Fruit fly (Drosophila melanogaster): ENCODE data around the gene Eig71Eg.

DNA sequence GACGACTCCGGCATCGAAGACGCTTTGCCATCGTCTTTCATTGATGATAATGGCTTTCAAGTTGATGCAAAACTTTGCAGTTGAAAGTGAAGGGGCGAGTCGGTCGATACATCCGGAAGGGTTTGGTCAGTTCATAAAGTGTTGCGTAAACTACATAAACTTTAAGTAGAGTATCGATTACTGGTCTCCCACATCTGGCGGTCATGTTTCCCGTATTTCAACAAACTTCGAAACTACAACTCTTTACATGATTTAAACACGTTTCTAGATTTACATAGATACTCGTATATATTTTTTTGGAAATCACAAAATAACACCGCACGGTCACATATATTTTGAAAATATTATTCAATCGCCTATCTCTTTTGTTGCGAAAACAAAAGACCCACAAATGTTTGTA, 30.4 kb downstream of the Eig71Eg start, which contains the start of gene CG34452:
- TF ChIP-seq D1 (tag; optimal IDR thresholded peaks at IDR 0.05), result no peak
- no peak for TF ChIP-seq Ets98B (GFP tag; IDR thresholded peaks at IDR 0.05)
- no peak for TF ChIP-seq gl (tag; optimal IDR thresholded peaks at IDR 0.05)
- TF ChIP-seq CG34367 (tag; optimal IDR thresholded peaks at IDR 0.05), result no peak

Measured in whole organism, pupa.